Fruit fly (Drosophila melanogaster) whole organism, embryonic: ENCODE data around the gene trem.

ENCODE experiments used
- Ada2b ChIP-seq: fragments of 200-800 bp; sonication (Bioruptor generic); IDR thresholded peaks from 2 replicates; pipeline ENCODE4 v1.3.6; 2022; ENCODE audit warnings: missing biosample characterization, missing genetic modification characterization
- Adf1 ChIP-seq: fragments of 200-800 bp; sonication (Bioruptor generic); IDR thresholded peaks from 2 replicates; pipeline ENCODE4 v1.3.6; 2022; ENCODE audit warnings: missing biosample characterization, missing genetic modification characterization
- Bdp1 ChIP-seq: fragments of 200-800 bp; sonication (Bioruptor generic); optimal IDR thresholded peaks from 3 replicates; lab custom pipeline; 2016; ENCODE audit warnings: missing biosample characterization, missing genetic modification characterization
- CG10267 ChIP-seq: fragments of 200-800 bp; sonication (Bioruptor generic); optimal IDR thresholded peaks from 2 replicates; lab custom pipeline; 2018; ENCODE audit warnings: missing biosample characterization, mild to moderate bottlenecking, missing genetic modification characterization, moderate library complexity
- CG11504 ChIP-seq: fragments of 200-800 bp; sonication (Bioruptor generic); optimal IDR thresholded peaks from 3 replicates; lab custom pipeline; 2019; ENCODE audit warnings: missing biosample characterization, mild to moderate bottlenecking, missing genetic modification characterization, moderate library complexity
- CG1233 ChIP-seq: fragments of 200-800 bp; sonication (Bioruptor generic); optimal IDR thresholded peaks from 4 replicates; lab custom pipeline; 2018; ENCODE audit warnings: missing biosample characterization, mild to moderate bottlenecking, missing genetic modification characterization
- CG13424 ChIP-seq: fragments of 200-800 bp; sonication (Bioruptor generic); optimal IDR thresholded peaks from 2 replicates; lab custom pipeline; 2019; ENCODE audit warnings: missing biosample characterization, mild to moderate bottlenecking, missing genetic modification characterization, moderate library complexity
- CG14965 ChIP-seq: fragments of 200-800 bp; sonication (Bioruptor generic); optimal IDR thresholded peaks from 2 replicates; lab custom pipeline; 2016; ENCODE audit warnings: missing biosample characterization, missing genetic modification characterization, borderline replicate concordance
- CG17568 ChIP-seq: fragments of 200-800 bp; sonication (Bioruptor generic); optimal IDR thresholded peaks from 2 replicates; lab custom pipeline; 2018; ENCODE audit warnings: missing biosample characterization, mild to moderate bottlenecking, missing genetic modification characterization, moderate library complexity
- CG2120 ChIP-seq: fragments of 200-800 bp; sonication (Bioruptor generic); optimal IDR thresholded peaks from 3 replicates; lab custom pipeline; 2016; ENCODE audit warnings: missing biosample characterization, missing genetic modification characterization
- CG2875 ChIP-seq: fragments of 200-800 bp; sonication (Bioruptor generic); optimal IDR thresholded peaks from 2 replicates; lab custom pipeline; 2017; ENCODE audit warnings: missing biosample characterization, mild to moderate bottlenecking, missing genetic modification characterization, missing genetic modification reagents
- CG31365 ChIP-seq: fragments of 200-800 bp; sonication (Bioruptor generic); optimal IDR thresholded peaks from 2 replicates; lab custom pipeline; 2018; ENCODE audit warnings: missing biosample characterization, mild to moderate bottlenecking, missing genetic modification characterization
- CG31441 ChIP-seq: fragments of 200-800 bp; sonication (Bioruptor generic); IDR thresholded peaks from 2 replicates; pipeline ENCODE4 v1.3.6; 2022; ENCODE audit warnings: missing biosample characterization, missing genetic modification characterization
- CG3281 ChIP-seq: fragments of 200-800 bp; sonication (Bioruptor generic); optimal IDR thresholded peaks from 3 replicates; lab custom pipeline; 2017; ENCODE audit warnings: missing biosample characterization, mild to moderate bottlenecking, missing genetic modification characterization
- CG33557 ChIP-seq: fragments of 200-800 bp; sonication (Bioruptor generic); optimal IDR thresholded peaks from 2 replicates; lab custom pipeline; 2019; ENCODE audit warnings: missing biosample characterization, mild to moderate bottlenecking, missing genetic modification characterization, moderate library complexity
- CG34422 ChIP-seq: fragments of 200-800 bp; sonication (Bioruptor generic); IDR thresholded peaks from 3 replicates; pipeline ENCODE4 v1.3.6; 2022; ENCODE audit warnings: missing biosample characterization, missing genetic modification characterization
- CG3995 ChIP-seq: fragments of 200-800 bp; sonication (Bioruptor generic); optimal IDR thresholded peaks from 3 replicates; lab custom pipeline; 2016; ENCODE audit warnings: missing biosample characterization, missing genetic modification characterization
- CG4328 ChIP-seq: fragments of 200-800 bp; sonication (Bioruptor generic); optimal IDR thresholded peaks from 3 replicates; lab custom pipeline; 2017; ENCODE audit warnings: missing biosample characterization, missing genetic modification reagents, missing genetic modification characterization
- CG4730 ChIP-seq: fragments of 200-800 bp; sonication (Bioruptor generic); IDR thresholded peaks from 2 replicates; pipeline ENCODE4 v1.3.6; 2022; ENCODE audit warnings: missing biosample characterization, missing genetic modification characterization
- CG6175 ChIP-seq: fragments of 200-800 bp; sonication (Bioruptor generic); IDR thresholded peaks from 3 replicates; pipeline ENCODE4 v1.3.6; 2022; ENCODE audit warnings: missing biosample characterization, missing genetic modification characterization
- CG6689 ChIP-seq: fragments of 200-800 bp; sonication (Bioruptor generic); IDR thresholded peaks from 2 replicates; pipeline ENCODE4 v1.3.6; 2022; ENCODE audit warnings: missing biosample characterization, missing genetic modification characterization
- CG7357 ChIP-seq: fragments of 200-800 bp; sonication (Bioruptor generic); IDR thresholded peaks from 3 replicates; pipeline ENCODE4 v1.3.6; 2022; ENCODE audit warnings: missing biosample characterization, missing genetic modification characterization
- CG8281 ChIP-seq: fragments of 200-800 bp; sonication (Bioruptor generic); optimal IDR thresholded peaks from 2 replicates; lab custom pipeline; 2018; ENCODE audit warnings: missing biosample characterization, mild to moderate bottlenecking, missing genetic modification characterization, moderate library complexity
- CG9215 ChIP-seq: fragments of 200-800 bp; sonication (Bioruptor generic); IDR thresholded peaks from 2 replicates; pipeline ENCODE4 v1.3.6; 2022; ENCODE audit warnings: missing biosample characterization, missing genetic modification characterization
- CG9437 ChIP-seq: fragments of 200-800 bp; sonication (Bioruptor generic); optimal IDR thresholded peaks from 2 replicates; lab custom pipeline; 2018; ENCODE audit warnings: missing biosample characterization, mild to moderate bottlenecking, missing genetic modification characterization
- CG9797 ChIP-seq: fragments of 200-800 bp; sonication (Bioruptor generic); optimal IDR thresholded peaks from 3 replicates; lab custom pipeline; 2018; ENCODE audit warnings: missing biosample characterization, mild to moderate bottlenecking, missing genetic modification characterization
- Deaf1 ChIP-seq: fragments of 200-800 bp; optimal IDR thresholded peaks from 3 replicates; lab custom pipeline; 2019; ENCODE audit warnings: missing biosample characterization, mild to moderate bottlenecking, missing genetic modification characterization, moderate library complexity
- Dll ChIP-seq: fragments of 200-800 bp; sonication (Bioruptor generic); IDR thresholded peaks from 4 replicates; pipeline ENCODE4 v1.3.6; 2022; ENCODE audit warnings: missing biosample characterization, missing genetic modification characterization; ENCODE audit not compliant: partially characterized antibody
- Doc3 ChIP-seq: fragments of 200-800 bp; sonication (Bioruptor generic); IDR thresholded peaks from 3 replicates; pipeline ENCODE4 v1.3.6; 2022; ENCODE audit warnings: missing biosample characterization, missing genetic modification characterization; ENCODE audit not compliant: partially characterized antibody
- Dp ChIP-seq: fragments of 200-800 bp; sonication (Bioruptor generic); optimal IDR thresholded peaks from 2 replicates; lab custom pipeline; 2018; ENCODE audit warnings: missing biosample characterization, mild to moderate bottlenecking, missing genetic modification characterization, moderate library complexity
- GATAe ChIP-seq: fragments of 200-800 bp; sonication (Bioruptor generic); conservative IDR thresholded peaks from 2 replicates; pipeline ENCODE4 v1.3.6; 2022; ENCODE audit warnings: missing biosample characterization, missing genetic modification characterization
- H15 ChIP-seq: fragments of 200-800 bp; sonication (Bioruptor generic); IDR thresholded peaks from 3 replicates; pipeline ENCODE4 v1.3.6; 2022; ENCODE audit warnings: missing biosample characterization, missing genetic modification characterization
- HLH3B ChIP-seq: fragments of 200-800 bp; sonication (Bioruptor generic); IDR thresholded peaks from 2 replicates; pipeline ENCODE4 v1.3.6; 2022; ENCODE audit warnings: missing biosample characterization, missing genetic modification characterization
- Hr51 ChIP-seq, 2 experiments: fragments of 200-800 bp; sonication (Bioruptor generic); optimal IDR thresholded peaks; 2 replicates in 1 of 2; 3 replicates in 1 of 2; lab custom pipeline; 2016 to 2018; ENCODE audit warnings: missing biosample characterization in 2 of 2, missing genetic modification characterization in 2 of 2, mild to moderate bottlenecking in 1 of 2, moderate library complexity in 1 of 2
- MBD-R2 ChIP-seq: fragments of 200-800 bp; sonication (Bioruptor generic); IDR thresholded peaks from 2 replicates; pipeline ENCODE4 v1.3.6; 2022; ENCODE audit warnings: missing biosample characterization, missing genetic modification characterization
- PHDP ChIP-seq: fragments of 200-800 bp; sonication (Bioruptor generic); optimal IDR thresholded peaks from 3 replicates; lab custom pipeline; 2018; ENCODE audit warnings: missing biosample characterization, mild to moderate bottlenecking, missing genetic modification characterization, moderate library complexity
- Sox100B ChIP-seq: fragments of 200-800 bp; sonication (Bioruptor generic); optimal IDR thresholded peaks from 3 replicates; lab custom pipeline; 2018; ENCODE audit warnings: missing biosample characterization, mild to moderate bottlenecking, missing genetic modification characterization
- Spps ChIP-seq: fragments of 200-800 bp; sonication (Bioruptor generic); optimal IDR thresholded peaks from 2 replicates; lab custom pipeline; 2018; ENCODE audit warnings: missing biosample characterization, mild to moderate bottlenecking, missing genetic modification characterization
- Xbp1 ChIP-seq: fragments of 200-800 bp; sonication (Bioruptor generic); optimal IDR thresholded peaks from 3 replicates; lab custom pipeline; 2016; ENCODE audit warnings: missing biosample characterization, mild to moderate bottlenecking, missing genetic modification characterization
- YL-1 ChIP-seq: fragments of 200-800 bp; sonication (Bioruptor generic); optimal IDR thresholded peaks from 3 replicates; lab custom pipeline; 2017; ENCODE audit warnings: missing biosample characterization, mild to moderate bottlenecking, missing genetic modification characterization
- crp ChIP-seq, 2 experiments: fragments of 200-800 bp; sonication (Bioruptor generic); optimal IDR thresholded peaks; 2 replicates in 1 of 2; 3 replicates in 1 of 2; lab custom pipeline; 2017; ENCODE audit warnings: missing biosample characterization in 2 of 2, missing genetic modification characterization in 2 of 2, mild to moderate bottlenecking in 1 of 2, moderate library complexity in 1 of 2
- exex ChIP-seq: fragments of 200-800 bp; sonication (Bioruptor generic); optimal IDR thresholded peaks from 4 replicates; lab custom pipeline; 2018; ENCODE audit warnings: missing biosample characterization, mild to moderate bottlenecking, missing genetic modification characterization, moderate library complexity
- ftz-f1 ChIP-seq: fragments of 200-800 bp; sonication (Bioruptor generic); optimal IDR thresholded peaks from 2 replicates; lab custom pipeline; 2016; ENCODE audit warnings: missing biosample characterization, missing genetic modification characterization
- ham ChIP-seq: fragments of 200-800 bp; sonication (Bioruptor generic); IDR thresholded peaks from 2 replicates; pipeline ENCODE4 v1.3.6; 2022; ENCODE audit warnings: missing biosample characterization, missing genetic modification characterization
- lilli ChIP-seq: fragments of 200-800 bp; sonication (Bioruptor generic); optimal IDR thresholded peaks from 3 replicates; lab custom pipeline; 2016; ENCODE audit warnings: missing biosample characterization, missing genetic modification characterization
- lmd ChIP-seq: fragments of 200-800 bp; sonication (Bioruptor generic); IDR thresholded peaks from 2 replicates; pipeline ENCODE4 v1.3.6; 2022; ENCODE audit warnings: missing biosample characterization, missing genetic modification characterization
- ranshi ChIP-seq: fragments of 200-800 bp; sonication (Bioruptor generic); IDR thresholded peaks from 2 replicates; pipeline ENCODE4 v1.3.6; 2022; ENCODE audit warnings: missing biosample characterization, missing genetic modification characterization
- salm ChIP-seq: fragments of 200-800 bp; sonication (Bioruptor generic); optimal IDR thresholded peaks from 2 replicates; lab custom pipeline; 2018; ENCODE audit warnings: missing biosample characterization, mild to moderate bottlenecking, missing genetic modification characterization
- tna ChIP-seq: fragments of 200-800 bp; sonication (Bioruptor generic); IDR thresholded peaks from 2 replicates; pipeline ENCODE4 v1.3.6; 2022; ENCODE audit warnings: missing biosample characterization, missing genetic modification characterization; ENCODE audit not compliant: partially characterized antibody
- trh ChIP-seq: fragments of 200-800 bp; sonication (Bioruptor generic); optimal IDR thresholded peaks from 2 replicates; lab custom pipeline; 2016; ENCODE audit warnings: missing biosample characterization, missing genetic modification characterization
- zen ChIP-seq: fragments of 200-800 bp; sonication (Bioruptor generic); optimal IDR thresholded peaks from 3 replicates; lab custom pipeline; 2018; ENCODE audit warnings: missing biosample characterization, mild to moderate bottlenecking, missing genetic modification characterization, moderate library complexity

The trem gene

dm6 chr3R:20001595-20001997 is 29.5 kb downstream of the trem start (continued):
- TF ChIP-seq lmd (GFP tag; lab: Robert Waterston, UW) (no peak), CG7357 (GFP tag; lab: Robert Waterston, UW) (no peak), exex (tag; lab: Kevin White, UChicago) (no peak), Dll (GFP tag; lab: Robert Waterston, UW) (no peak), CG9797 (GFP tag; lab: Kevin White, UChicago) (no peak), Adf1 (GFP tag; lab: Robert Waterston, UW) (no peak), HLH3B (GFP tag; lab: Robert Waterston, UW) (no peak), CG14965 (no peak), YL-1 (no peak), CG17568 (GFP tag; lab: Kevin White, UChicago) (no peak), ftz-f1 (no peak), CG4730 (GFP tag; lab: Robert Waterston, UW) (no peak), CG9437 (peak; percentile 15), ranshi (GFP tag; lab: Robert Waterston, UW) (no peak), Dp (GFP tag; lab: Kevin White, UChicago) (no peak), CG31441 (peak; percentile 38; the same call in 1 of the 2 replicates), Hr51 (GFP tag; optimal IDR thresholded peaks at IDR 0.05; lab: Kevin White, UChicago) (peak in 1 of 2 experiments; percentile 33), Ada2b (GFP tag; lab: Robert Waterston, UW) (no peak), CG13424 (tag; lab: Kevin White, UChicago) (peak; percentile 12), Xbp1 (GFP tag; lab: Kevin White, UChicago) (no peak), CG6689 (GFP tag; lab: Robert Waterston, UW) (0 out of 2 replicates have a peak, but pooled peaks have one; percentile 9), CG10267 (tag; lab: Kevin White, UChicago) (peak; percentile 2), crp (GFP tag; optimal IDR thresholded peaks at IDR 0.05; lab: Kevin White, UChicago) (no peak), CG6175 (GFP tag; lab: Robert Waterston, UW) (no peak), CG8281 (no peak), Sox100B (GFP tag; lab: Kevin White, UChicago) (peak; percentile 56), CG11504 (peak; percentile 45), trh (GFP tag; lab: Kevin White, UChicago) (no peak), Deaf1 (no peak), Doc3 (GFP tag; lab: Robert Waterston, UW) (no peak), CG3995 (GFP tag; lab: Kevin White, UChicago) (no peak), zen (tag; lab: Kevin White, UChicago) (no peak), tna (no peak), CG2120 (GFP tag; lab: Kevin White, UChicago) (peak; percentile 11), CG31365 (tag; lab: Kevin White, UChicago) (no peak), H15 (GFP tag; lab: Robert Waterston, UW) (no peak), ham (GFP tag; lab: Robert Waterston, UW) (no peak), CG9215 (GFP tag; lab: Robert Waterston, UW) (no peak), Bdp1 (GFP tag; lab: Kevin White, UChicago) (no peak), MBD-R2 (GFP tag; lab: Robert Waterston, UW) (no peak), CG33557 (GFP tag; lab: Kevin White, UChicago) (no peak), lilli (GFP tag; lab: Kevin White, UChicago) (no peak), salm (tag; lab: Kevin White, UChicago) (no peak), CG1233 (GFP tag; lab: Kevin White, UChicago) (no peak), PHDP (no peak), GATAe (GFP tag; lab: Robert Waterston, UW) (no peak), CG34422 (GFP tag; lab: Robert Waterston, UW) (no peak), CG3281 (GFP tag; lab: Kevin White, UChicago) (no peak), Spps (no peak), CG2875 (GFP tag; lab: Kevin White, UChicago) (no peak), CG4328 (GFP tag; lab: Kevin White, UChicago) (no peak)
